Worm (Caenorhabditis elegans): ENCODE measurements around the gene tbc-6.

The tbc-6 gene

DNA sequence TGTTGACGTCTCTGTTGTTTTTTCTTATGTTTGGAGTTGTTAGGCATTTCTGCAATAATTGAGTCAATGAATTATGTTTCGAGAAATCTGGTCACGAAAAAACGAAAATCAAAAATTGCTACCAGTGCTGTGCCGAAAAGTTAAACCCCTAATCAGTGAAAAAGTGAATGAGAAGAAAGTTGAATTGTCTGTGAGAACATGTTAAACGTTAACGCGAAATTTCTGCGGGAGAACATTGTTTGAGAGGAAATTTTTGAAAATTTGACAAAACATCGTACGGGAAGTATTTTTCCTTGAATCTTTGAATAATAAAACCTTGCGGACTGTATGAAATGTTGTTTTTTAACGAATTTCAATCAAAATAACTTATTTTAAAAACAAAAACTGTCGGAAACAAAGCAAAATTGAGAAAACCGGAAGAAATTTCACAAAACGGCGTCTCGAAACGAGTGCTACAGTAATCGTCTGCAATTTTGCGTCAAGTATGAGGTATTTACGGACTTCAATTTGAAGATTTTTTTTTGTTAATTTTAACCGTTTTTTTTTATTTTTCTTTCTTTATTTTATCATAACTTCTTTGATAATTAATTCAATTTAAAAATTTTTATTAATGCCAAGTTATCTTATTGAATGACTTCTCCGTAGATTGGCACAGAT lies 45.8 kb downstream of the tbc-6 start, which contains the start of gene adal-1:
Gene adal-1 (minus strand): TSS at position 51 of the 657 bp plus-strand sequence.
- no peak for TF ChIP-seq unc-62 (GFP tag; optimal IDR thresholded peaks at IDR 0.05)

DNA sequence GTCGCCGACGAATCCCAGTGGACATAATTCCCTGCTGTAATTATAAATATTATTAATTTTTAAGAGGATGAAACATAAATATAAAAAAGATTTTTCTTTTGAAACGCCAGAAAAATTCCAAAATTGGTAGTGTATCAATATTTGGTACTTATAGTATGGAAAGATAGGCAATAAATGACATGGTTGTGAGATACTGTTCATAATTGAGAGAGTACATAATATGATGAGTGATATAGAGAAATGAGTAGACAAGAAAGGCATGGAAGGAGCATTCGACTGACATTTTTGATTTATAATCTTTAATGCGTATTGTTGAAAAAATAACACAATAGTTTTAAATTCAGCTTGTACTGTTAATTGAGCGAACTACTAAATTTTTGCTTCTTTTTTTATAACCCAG lies 49.6 kb downstream of the tbc-6 start, which contains the start of gene C44B7.11:
Gene C44B7.11 (minus strand): TSS at position 34 of the 400 bp plus-strand sequence.
- TF ChIP-seq unc-62 (GFP tag; optimal IDR thresholded peaks at IDR 0.05) = no peak

DNA sequence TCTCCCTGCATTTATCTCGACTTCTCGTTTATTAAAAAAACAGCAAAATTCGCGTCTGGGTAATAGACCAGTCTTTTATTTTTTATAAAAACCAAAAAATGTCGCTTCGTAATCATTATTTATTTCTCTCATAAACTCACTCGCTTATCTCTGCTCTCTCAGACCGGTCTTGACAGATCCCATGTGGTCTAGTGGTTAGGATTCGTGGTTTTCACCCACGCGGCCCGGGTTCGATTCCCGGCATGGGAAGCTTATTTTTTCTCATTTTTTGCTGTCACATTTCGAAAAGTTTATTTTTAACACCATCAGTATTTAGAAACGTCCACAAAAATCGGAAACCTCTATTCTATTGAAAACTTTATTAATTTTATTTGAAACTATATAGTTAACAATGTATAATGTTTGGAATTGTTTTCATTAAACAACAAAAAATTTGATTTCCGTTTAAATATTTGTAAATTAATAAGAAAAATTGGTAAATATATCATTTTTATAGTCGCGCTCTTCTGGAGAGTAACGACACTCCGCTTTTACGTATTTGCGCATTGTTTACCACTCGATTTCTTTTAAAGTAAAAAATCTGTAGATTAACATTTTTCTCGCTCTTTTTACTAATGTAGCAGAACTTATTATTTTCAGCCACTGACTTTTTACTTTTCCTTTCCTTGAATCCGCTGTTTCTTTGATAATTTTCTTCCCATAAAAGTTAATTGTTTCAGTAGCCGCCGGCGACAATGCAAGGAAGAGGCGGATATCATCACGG lies 50.3 kb downstream of the tbc-6 start, which contains the start of gene hrpl-1:
Gene hrpl-1 (plus strand): TSS at position 713 of the 763 bp plus-strand sequence.
- TF ChIP-seq unc-62 (GFP tag; optimal IDR thresholded peaks at IDR 0.05) = no peak

DNA sequence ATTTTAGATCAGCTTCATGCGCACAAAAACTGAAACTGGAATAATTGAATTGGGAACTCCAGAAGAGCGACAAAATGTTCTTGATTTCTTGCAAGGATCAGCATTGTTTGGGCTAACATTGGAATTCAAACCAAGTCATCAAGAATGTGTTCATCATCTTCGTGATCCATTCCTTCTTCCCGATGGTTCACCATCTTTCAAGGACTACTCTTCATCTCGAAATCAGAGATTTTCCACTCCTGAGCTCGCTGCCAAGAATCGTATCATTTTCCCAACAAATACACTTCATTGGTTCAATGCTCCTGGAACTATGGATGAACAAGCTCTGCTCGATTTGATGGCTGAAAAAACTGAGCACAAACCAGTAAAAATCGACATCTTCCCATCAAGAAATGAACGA lies 52.8 kb downstream of the tbc-6 start:
- TF ChIP-seq unc-62 (GFP tag; optimal IDR thresholded peaks at IDR 0.05) = no peak
